Fruit fly (Drosophila melanogaster): Measurements from ENCODE around the gene laza.

The laza gene

dm6 chr3L:22466403-22466942 is 5.5 kb upstream of the laza start:
- TF ChIP-seq Med (GFP tag), result peak; percentile 52
- no peak for TF ChIP-seq CG4854 (GFP tag; optimal IDR thresholded peaks at IDR 0.05)
- TF ChIP-seq nom (GFP tag; optimal IDR thresholded peaks at IDR 0.05), result peak; percentile 5
- TF ChIP-seq bsh (GFP tag; optimal IDR thresholded peaks at IDR 0.05), result peak in 1 of 2 experiments; percentile 29
- TF ChIP-seq vnd (GFP tag; IDR thresholded peaks at IDR 0.05; ENCODE audit: partially characterized antibody), result 0 out of 3 replicates have a peak, but pooled peaks have one; percentile 18
- TF ChIP-seq CG6683 (GFP tag; optimal IDR thresholded peaks at IDR 0.05), result no peak
- TF ChIP-seq CG12769 (tag; optimal IDR thresholded peaks at IDR 0.05), result peak; percentile 47
- TF ChIP-seq chinmo (GFP tag; IDR thresholded peaks at IDR 0.05; ENCODE audit: partially characterized antibody), result peak; percentile 33; the same call in 1 of the 4 replicates

- TF ChIP-seq gfzf (GFP tag; optimal IDR thresholded peaks at IDR 0.05) (no peak), bowl (GFP tag; IDR thresholded peaks at IDR 0.05) (no peak), CG7987 (GFP tag; optimal IDR thresholded peaks at IDR 0.05) (no peak), Meics (GFP tag; optimal IDR thresholded peaks at IDR 0.05) (peak; percentile 7), CG12155 (GFP tag; optimal IDR thresholded peaks at IDR 0.05) (no peak), CG3838 (GFP tag; optimal IDR thresholded peaks at IDR 0.05) (no peak), Lim3 (GFP tag; IDR thresholded peaks at IDR 0.05) (no peak), CG1233 (GFP tag; optimal IDR thresholded peaks at IDR 0.05) (no peak), CG18262 (tag; optimal IDR thresholded peaks at IDR 0.05) (peak; percentile 41), Nf-YA (GFP tag; IDR thresholded peaks at IDR 0.05) (no peak), CG10147 (GFP tag; optimal IDR thresholded peaks at IDR 0.05) (no peak), sob (GFP tag; IDR thresholded peaks at IDR 0.05) (no peak), ash1 (GFP tag; optimal IDR thresholded peaks at IDR 0.05) (no peak), CG11247 (GFP tag; IDR thresholded peaks at IDR 0.05) (no peak), emc (GFP tag; optimal IDR thresholded peaks at IDR 0.05) (no peak), Dip3 (GFP tag; optimal IDR thresholded peaks at IDR 0.05) (no peak), Fer3 (tag; optimal IDR thresholded peaks at IDR 0.05) (no peak), CG12659 (GFP tag; optimal IDR thresholded peaks at IDR 0.05) (no peak), her (GFP tag; optimal IDR thresholded peaks at IDR 0.05) (no peak), ase (GFP tag; IDR thresholded peaks at IDR 0.05) (no peak), amos (GFP tag; IDR thresholded peaks at IDR 0.05; ENCODE audit: partially characterized antibody) (no peak), CG3281 (GFP tag; optimal IDR thresholded peaks at IDR 0.05) (peak; percentile 17), ci (GFP tag; IDR thresholded peaks at IDR 0.05) (peak; percentile 13; the same call in 1 of the 3 replicates), C15 (GFP tag; IDR thresholded peaks at IDR 0.05) (no peak), CG15696 (tag; optimal IDR thresholded peaks at IDR 0.05) (no peak), CG18599 (GFP tag; optimal IDR thresholded peaks at IDR 0.05) (no peak), CG12769 (tag; optimal IDR thresholded peaks at IDR 0.05) (peak; percentile 8), gem (tag; optimal IDR thresholded peaks at IDR 0.05) (peak; percentile 3), CG5245 (GFP tag; optimal IDR thresholded peaks at IDR 0.05) (no peak), CG13775 (GFP tag; optimal IDR thresholded peaks at IDR 0.05) (no peak), CG11093 (GFP tag; IDR thresholded peaks at IDR 0.05) (no peak), CG10979 (tag; optimal IDR thresholded peaks at IDR 0.05) (no peak), CG3995 (GFP tag; optimal IDR thresholded peaks at IDR 0.05) (no peak), Vsx1 (GFP tag; optimal IDR thresholded peaks at IDR 0.05) (no peak), CG32772 (GFP tag; IDR thresholded peaks at IDR 0.05) (no peak), pum (GFP tag; optimal IDR thresholded peaks at IDR 0.05) (no peak), CG31365 (tag; optimal IDR thresholded peaks at IDR 0.05) (no peak), sna (GFP tag; IDR thresholded peaks at IDR 0.05; ENCODE audit: partially characterized antibody) (no peak), CG17802 (tag; optimal IDR thresholded peaks at IDR 0.05) (no peak)
Observed at dm6 chr3L:22465486-22466402, 4.8 kb upstream of the laza start, which contains the start of gene CG11438. Gene CG11438 (plus strand): TSS chr3L:22465619.
